Fruit fly (Drosophila melanogaster) Kc167 (cell line): Measurements from ENCODE around the gene CG43181.

Experiments
- Myc ChIP-seq: fragments of >200 bp; optimal IDR thresholded peaks from 2 replicates; lab custom pipeline; 2017; ENCODE audit warnings: missing external identifiers
- Sin3A ChIP-seq: fragments of >200 bp; optimal IDR thresholded peaks from 2 replicates; lab custom pipeline; 2018; ENCODE audit warnings: missing external identifiers
- h ChIP-seq: fragments of >200 bp; optimal IDR thresholded peaks from 3 replicates; lab custom pipeline; 2018; ENCODE audit warnings: missing external identifiers
- insv ChIP-seq: fragments of >200 bp; optimal IDR thresholded peaks from 3 replicates; lab custom pipeline; 2018; ENCODE audit warnings: missing external identifiers
- psq ChIP-seq: fragments of >200 bp; optimal IDR thresholded peaks from 2 replicates; lab custom pipeline; 2017; ENCODE audit warnings: missing external identifiers
- ttk ChIP-seq: sonication (Bioruptor generic); optimal IDR thresholded peaks from 2 replicates; lab custom pipeline; 2017; ENCODE audit warnings: missing external identifiers

The CG43181 gene

DNA sequence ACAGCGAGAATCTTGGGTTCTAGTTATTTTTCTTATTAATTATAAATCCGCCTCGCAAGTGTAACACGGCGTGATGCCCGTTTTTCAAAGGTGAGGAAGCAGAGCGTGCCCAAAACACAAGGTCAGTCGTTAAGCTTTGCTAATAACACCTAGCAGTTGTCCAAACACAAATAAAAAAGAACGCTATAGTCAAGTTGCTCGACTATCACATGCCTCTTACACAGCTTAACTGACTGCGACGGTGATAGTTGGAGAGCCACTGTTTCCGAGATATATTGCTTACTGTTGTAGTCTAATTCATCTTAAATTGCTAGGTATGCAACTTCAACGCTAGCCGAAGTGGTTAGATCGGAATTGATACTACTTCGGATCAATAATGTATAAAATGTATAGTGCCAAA lies 1.2 kb downstream of the CG43181 start:
- TF ChIP-seq ttk (lab: Kevin White, UChicago) (no peak), h (lab: Kevin White, UChicago) (no peak), insv (lab: Kevin White, UChicago) (no peak), Sin3A (lab: Kevin White, UChicago) (no peak), Myc (lab: Kevin White, UChicago) (no peak), psq (lab: Kevin White, UChicago) (no peak)

DNA sequence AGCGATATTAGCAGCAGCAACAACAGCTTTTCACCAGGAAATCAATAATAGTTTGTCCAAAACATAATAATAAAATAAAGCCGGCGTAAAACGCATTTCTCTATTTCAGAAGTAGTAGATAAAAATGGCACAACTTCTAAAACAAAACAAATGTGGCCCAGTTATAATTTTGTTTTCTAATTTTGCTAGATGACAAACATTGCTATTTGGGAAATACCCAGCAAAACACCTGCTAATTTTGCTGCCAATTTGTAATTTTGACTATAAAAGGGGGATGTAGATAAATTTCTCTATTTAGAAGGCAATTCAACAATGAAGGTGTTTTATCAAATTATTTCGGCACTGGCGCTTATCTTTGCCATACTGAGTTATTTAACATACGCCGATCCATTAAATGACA lies 2.4 kb downstream of the CG43181 start, which contains the start of gene CG43182:
Gene CG43182 (plus strand): TSS at position 301 of the 400 bp plus-strand sequence.
- TF ChIP-seq h (lab: Kevin White, UChicago) (no peak), Sin3A (lab: Kevin White, UChicago) (no peak), insv (lab: Kevin White, UChicago) (no peak), Myc (lab: Kevin White, UChicago) (no peak), ttk (lab: Kevin White, UChicago) (no peak), psq (lab: Kevin White, UChicago) (no peak)

DNA sequence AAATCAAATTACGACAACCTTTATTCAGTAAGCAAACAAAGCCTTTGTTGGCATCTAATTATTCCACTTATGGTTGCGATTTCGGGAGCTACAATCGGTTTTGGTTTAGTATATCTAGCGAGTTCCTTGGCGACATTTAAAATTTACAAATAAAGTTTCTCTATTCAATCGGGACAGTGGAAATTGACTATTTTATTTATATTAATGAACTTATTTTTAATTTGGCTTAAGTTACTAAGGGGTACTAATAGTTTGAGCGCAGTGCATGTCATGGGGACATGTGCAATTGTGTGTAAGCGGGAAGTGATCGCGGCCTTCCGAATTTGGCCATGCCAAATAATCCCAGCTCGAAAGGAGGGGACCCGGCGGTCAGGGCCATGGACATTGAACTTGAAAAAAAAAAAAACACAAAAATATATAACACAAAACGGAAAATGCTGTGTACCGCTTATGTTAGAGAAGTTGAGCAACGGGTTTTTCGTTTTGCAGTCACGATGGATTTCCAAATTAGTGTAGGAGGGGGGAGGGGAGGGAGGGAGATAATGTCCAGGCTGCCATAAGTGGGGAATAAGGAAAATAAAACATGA lies 3.7 kb downstream of the CG43181 start:
- TF ChIP-seq Myc (lab: Kevin White, UChicago) (no peak), h (lab: Kevin White, UChicago) (no peak), Sin3A (lab: Kevin White, UChicago) (no peak), psq (lab: Kevin White, UChicago) (no peak), insv (lab: Kevin White, UChicago) (no peak)

DNA sequence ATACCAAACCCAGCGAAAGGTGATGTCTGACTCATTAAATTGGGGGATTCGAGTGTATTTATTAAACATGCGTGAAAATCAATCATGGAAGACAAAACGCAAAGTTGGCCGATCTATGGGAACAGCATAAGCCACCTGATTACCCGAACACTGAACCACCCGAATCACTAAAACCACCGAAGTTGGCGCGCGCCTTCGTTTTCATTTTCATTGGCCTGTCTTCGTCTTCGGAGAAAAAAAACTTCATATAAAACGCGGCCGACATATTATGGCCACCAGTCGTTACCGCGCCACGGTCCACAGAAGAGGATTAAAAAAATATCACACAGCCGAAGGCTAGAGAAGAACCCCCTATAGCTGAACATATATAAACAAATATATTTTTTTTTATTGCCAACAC lies 5.9 kb downstream of the CG43181 start, which contains the start of gene y:
Gene y (plus strand): TSS at position 278 of the 400 bp plus-strand sequence.
- TF ChIP-seq h (lab: Kevin White, UChicago), result no peak
- no peak for TF ChIP-seq psq (lab: Kevin White, UChicago)
- TF ChIP-seq Myc (lab: Kevin White, UChicago), result no peak
- TF ChIP-seq insv (lab: Kevin White, UChicago), result no peak
- TF ChIP-seq ttk (lab: Kevin White, UChicago), result no peak
- TF ChIP-seq Sin3A (lab: Kevin White, UChicago), result no peak

DNA sequence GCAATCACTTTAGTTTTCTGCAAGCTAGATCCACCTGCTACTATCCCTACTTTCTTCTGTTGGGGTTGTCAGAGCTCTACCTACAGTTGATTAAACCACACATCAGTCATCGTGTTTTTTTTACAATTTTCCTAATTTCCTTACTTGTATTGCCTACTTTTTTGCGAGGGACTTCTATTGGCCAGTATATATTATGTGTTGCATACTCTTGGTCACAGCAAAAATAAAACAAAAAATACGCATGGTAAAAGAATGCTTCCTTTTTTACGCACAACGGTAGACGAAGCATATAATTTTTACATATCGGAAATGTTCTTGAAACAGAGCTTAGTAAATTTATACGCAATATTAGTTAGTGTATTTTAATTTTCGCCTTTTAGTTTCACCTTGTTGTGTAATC lies 11.1 kb downstream of the CG43181 start:
- no peak for TF ChIP-seq Myc (lab: Kevin White, UChicago)
- TF ChIP-seq insv (lab: Kevin White, UChicago), result no peak
- no peak for TF ChIP-seq ttk (lab: Kevin White, UChicago)
- TF ChIP-seq Sin3A (lab: Kevin White, UChicago), result no peak
- no peak for TF ChIP-seq h (lab: Kevin White, UChicago)
- no peak for TF ChIP-seq psq (lab: Kevin White, UChicago)

DNA sequence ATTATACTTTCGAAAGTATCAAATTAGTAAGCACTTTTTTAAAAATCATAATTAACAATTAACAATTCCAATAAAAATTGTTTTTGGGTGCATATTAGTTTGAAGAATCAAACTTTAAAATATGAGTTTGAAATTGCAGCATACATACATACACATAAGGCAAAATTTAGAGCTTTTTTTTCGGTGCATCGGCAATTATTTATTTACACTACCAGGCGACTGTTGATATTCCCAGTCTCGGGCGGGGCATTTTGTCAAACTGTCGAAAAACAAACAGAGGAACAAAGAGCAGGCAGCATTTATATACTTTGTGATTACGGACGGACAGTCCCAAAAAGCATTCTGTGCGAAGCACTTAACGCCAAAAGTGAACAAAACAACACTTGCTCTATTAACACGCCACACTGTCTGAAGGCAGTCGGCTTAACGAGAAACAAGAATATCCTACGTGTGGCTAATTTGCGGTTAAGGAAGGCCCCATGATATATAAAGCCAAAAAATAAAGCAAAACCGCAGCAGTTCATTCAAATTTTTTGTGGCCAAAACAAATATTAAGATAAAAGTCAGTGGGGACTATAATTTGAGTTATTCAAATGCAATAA lies 11.8 kb downstream of the CG43181 start:
- TF ChIP-seq insv (lab: Kevin White, UChicago) (no peak), psq (lab: Kevin White, UChicago) (no peak), Myc (lab: Kevin White, UChicago) (no peak), ttk (lab: Kevin White, UChicago) (no peak), h (lab: Kevin White, UChicago) (no peak), Sin3A (lab: Kevin White, UChicago) (no peak)

DNA sequence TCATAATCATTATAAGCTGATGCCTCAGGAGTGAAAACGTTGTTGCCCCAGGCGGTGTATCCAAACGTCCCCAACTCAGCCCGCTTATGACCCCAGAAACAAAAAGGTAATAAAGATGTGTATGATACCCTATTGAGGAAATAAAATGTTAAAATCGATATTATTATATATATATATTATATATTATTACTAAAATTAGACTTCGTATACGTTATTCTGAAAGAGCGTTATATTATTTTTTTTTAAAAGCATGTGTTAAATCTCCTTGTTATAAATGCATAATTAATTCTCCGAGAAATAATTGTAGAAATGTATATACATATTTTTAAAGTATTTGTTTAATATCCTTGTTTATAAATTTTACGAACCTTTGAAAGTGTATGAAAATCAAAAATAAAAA lies 13.6 kb downstream of the CG43181 start:
- TF ChIP-seq Sin3A (lab: Kevin White, UChicago), result no peak
- no peak for TF ChIP-seq ttk (lab: Kevin White, UChicago)
- TF ChIP-seq h (lab: Kevin White, UChicago), result no peak
- no peak for TF ChIP-seq insv (lab: Kevin White, UChicago)
- TF ChIP-seq Myc (lab: Kevin White, UChicago), result no peak
- no peak for TF ChIP-seq psq (lab: Kevin White, UChicago)

DNA sequence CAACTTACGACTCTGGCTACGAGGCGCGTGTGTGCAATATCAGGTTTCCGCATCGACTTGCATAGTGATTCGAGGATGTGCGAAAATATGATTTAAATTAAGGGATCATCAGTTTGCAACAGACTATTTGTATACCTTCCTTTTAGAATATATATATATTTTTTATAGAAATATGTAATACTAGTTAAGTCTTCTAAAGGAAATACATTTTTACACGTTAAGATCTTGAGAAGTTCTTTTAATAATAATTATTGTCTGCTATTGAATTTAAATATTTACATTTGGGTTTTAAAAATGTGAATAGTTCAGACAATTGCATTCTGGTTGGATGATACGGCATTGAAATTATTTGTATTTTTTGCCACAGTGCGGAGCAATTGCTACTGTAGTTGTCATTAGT lies 16.5 kb downstream of the CG43181 start:
- no peak for TF ChIP-seq Sin3A (lab: Kevin White, UChicago)
- no peak for TF ChIP-seq insv (lab: Kevin White, UChicago)
- no peak for TF ChIP-seq psq (lab: Kevin White, UChicago)
- no peak for TF ChIP-seq Myc (lab: Kevin White, UChicago)
- no peak for TF ChIP-seq h (lab: Kevin White, UChicago)
- no peak for TF ChIP-seq ttk (lab: Kevin White, UChicago)

DNA sequence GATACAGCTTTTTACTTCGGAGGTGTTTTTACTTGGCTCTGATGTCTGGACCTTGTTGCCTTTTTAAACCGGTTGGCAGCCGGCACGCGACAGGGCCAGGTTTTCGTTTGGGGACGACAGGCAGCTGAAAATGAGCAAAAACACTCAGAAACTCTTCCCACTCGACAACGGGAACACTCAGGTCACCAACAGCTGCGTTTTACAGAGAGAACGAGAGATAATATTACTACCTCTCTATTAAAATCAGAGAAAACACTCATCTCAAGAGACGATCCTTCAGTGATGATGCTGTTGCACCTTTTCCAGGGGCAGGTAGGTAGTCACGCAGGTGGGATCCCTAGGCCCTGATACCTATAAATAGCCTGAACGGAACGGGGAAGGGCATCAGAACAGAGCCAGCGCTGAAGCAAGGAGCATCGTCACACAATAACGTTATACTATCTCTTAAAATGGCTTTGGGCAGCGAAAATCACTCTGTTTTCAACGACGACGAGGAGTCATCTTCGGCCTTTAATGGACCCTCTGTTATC lies 19.3 kb downstream of the CG43181 start, which contains the start of gene ac:
Gene ac (plus strand): TSS at position 387 of the 530 bp plus-strand sequence.
- no peak for TF ChIP-seq ttk (lab: Kevin White, UChicago)
- no peak for TF ChIP-seq Sin3A (lab: Kevin White, UChicago)
- TF ChIP-seq psq (lab: Kevin White, UChicago), result no peak
- TF ChIP-seq Myc (lab: Kevin White, UChicago), result no peak
- TF ChIP-seq insv (lab: Kevin White, UChicago), result no peak
- TF ChIP-seq h (lab: Kevin White, UChicago), result no peak

DNA sequence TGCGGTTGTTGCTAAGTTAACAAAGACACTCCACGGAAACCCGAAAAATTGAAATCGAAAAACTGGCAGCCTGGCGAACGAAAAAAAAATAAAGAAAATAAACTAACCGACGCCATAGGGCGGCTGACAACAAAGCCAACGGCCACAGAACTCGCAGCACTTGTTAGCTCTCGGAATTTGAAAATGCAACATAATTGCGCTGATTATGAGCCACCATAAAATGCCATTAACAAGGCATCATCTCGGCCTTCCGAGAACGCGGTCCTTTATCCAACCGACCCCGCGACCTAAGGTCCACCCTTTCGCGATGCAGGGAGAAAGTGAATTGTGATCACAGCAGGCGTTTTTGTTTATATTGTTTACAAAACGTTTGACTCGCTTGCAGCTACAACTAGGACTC lies 27.0 kb downstream of the CG43181 start:
- TF ChIP-seq h (lab: Kevin White, UChicago) (no peak), Myc (lab: Kevin White, UChicago) (no peak), psq (lab: Kevin White, UChicago) (no peak), ttk (lab: Kevin White, UChicago) (no peak), insv (lab: Kevin White, UChicago) (no peak), Sin3A (lab: Kevin White, UChicago) (no peak)

DNA sequence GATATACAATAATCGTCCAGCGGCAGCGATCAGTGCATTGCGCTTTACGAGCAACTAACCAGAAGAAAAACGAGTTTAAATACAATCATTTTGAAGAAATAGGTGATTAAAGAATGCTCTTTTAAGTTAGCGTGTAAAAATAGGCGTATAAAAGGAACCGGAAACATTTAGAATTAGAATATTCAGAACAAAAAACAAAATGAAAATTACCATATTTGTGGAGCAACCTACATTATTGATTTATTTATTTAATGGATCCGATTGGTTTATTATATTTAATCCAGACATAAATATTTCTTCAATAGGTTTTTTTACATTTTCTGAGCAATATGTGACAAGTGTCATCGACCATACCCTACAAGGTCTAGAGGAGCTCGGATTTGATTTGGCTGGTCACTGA lies 28.0 kb downstream of the CG43181 start:
- TF ChIP-seq Myc (lab: Kevin White, UChicago), result no peak
- TF ChIP-seq ttk (lab: Kevin White, UChicago), result no peak
- TF ChIP-seq insv (lab: Kevin White, UChicago), result no peak
- TF ChIP-seq psq (lab: Kevin White, UChicago), result no peak
- no peak for TF ChIP-seq h (lab: Kevin White, UChicago)
- no peak for TF ChIP-seq Sin3A (lab: Kevin White, UChicago)
